Worm (Caenorhabditis elegans): ENCODE measurements around the gene F09B12.7.

DNA sequence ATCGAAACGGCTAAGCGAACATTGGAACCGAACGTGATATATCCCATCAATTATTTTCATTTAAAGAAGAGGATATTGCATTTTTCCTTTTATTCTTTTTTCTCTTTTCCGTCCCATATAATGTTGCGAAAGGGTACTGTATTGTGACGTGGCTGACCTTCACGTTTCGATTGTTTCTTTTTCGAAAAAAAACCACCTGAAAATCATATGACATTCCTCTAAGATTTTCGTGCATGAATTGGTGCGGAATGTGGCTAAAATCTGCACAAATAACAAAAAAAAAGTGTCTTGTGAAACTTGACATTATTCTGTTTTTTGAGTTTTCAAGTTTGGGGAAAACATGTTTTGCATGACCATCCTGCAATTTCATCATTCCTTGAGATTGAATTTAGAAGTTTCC is 16.6 kb downstream of the F09B12.7 start:
- TF ChIP-seq nhr-12 (tag; optimal IDR thresholded peaks at IDR 0.05) = no peak
- no peak for TF ChIP-seq zag-1 (tag; optimal IDR thresholded peaks at IDR 0.05)
- no peak for TF ChIP-seq snpc-4 (tag; optimal IDR thresholded peaks at IDR 0.05)
- TF ChIP-seq ama-1 (optimal IDR thresholded peaks at IDR 0.05) = no peak
- no peak for TF ChIP-seq ceh-82 (tag; optimal IDR thresholded peaks at IDR 0.05)
- no peak for TF ChIP-seq mab-5 (tag; optimal IDR thresholded peaks at IDR 0.05)
- TF ChIP-seq ztf-11 (tag; optimal IDR thresholded peaks at IDR 0.05) = no peak
- TF ChIP-seq aly-2 (tag; optimal IDR thresholded peaks at IDR 0.05) = no peak
- TF ChIP-seq unc-39 (tag; optimal IDR thresholded peaks at IDR 0.05) = no peak
- no peak for TF ChIP-seq egl-27 (tag; optimal IDR thresholded peaks at IDR 0.05)
- TF ChIP-seq ztf-4 (tag; optimal IDR thresholded peaks at IDR 0.05) = no peak

Data from whole organism, L2 larva.